Fruit fly (Drosophila melanogaster): ENCODE data around the gene CG10680.

CG10680 gene

dm6 chr2L:19936131-19936530 is 27.8 kb upstream of the CG10680 start (continued):
- TF ChIP-seq Sox102F (GFP tag; optimal IDR thresholded peaks at IDR 0.05) = peak; percentile 19

DNA sequence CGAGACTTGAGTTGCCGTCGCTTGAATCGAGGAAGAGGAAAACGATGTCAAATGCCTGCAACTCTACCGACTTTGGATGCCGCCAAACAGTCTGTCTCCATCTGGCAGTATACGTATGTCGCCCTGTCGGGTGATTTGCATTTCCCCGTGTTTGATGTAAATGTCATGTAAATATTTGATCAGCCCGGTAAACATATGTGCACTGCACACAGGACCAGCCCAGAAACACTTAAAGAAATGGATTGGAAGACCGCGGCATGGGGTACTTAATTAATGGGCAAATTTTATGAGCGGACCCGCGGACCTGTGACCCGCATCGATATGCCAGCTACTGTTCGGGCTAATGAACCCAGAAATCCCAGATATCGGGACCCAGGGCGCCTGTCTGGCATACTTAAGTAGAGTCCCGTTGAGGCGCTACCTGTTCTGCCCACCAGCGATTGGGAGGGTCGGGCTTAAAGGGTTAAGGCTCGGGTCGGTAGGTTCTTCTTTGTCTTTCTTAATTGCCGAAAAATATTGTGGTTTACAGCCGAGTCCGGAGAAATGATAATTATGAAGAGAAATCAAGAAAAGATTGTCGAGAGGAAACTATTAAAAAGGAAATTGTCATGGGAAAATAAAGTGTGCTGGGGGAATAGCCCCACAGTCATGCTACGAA is 26.0 kb upstream of the CG10680 start:
- peak; percentile 31 for TF ChIP-seq fkh (GFP tag; optimal IDR thresholded peaks at IDR 0.05)
- peak; percentile 19 for TF ChIP-seq Eip78C (GFP tag)
- no peak for TF ChIP-seq Ets96B (tag; optimal IDR thresholded peaks at IDR 0.05)
- TF ChIP-seq fd59A (GFP tag; optimal IDR thresholded peaks at IDR 0.05) = no peak

- TF ChIP-seq CG1621 (tag; optimal IDR thresholded peaks at IDR 0.05) = no peak
- peak; percentile 40 for TF ChIP-seq Eip78C (GFP tag)
- TF ChIP-seq net (GFP tag; optimal IDR thresholded peaks at IDR 0.05) = no peak
- TF ChIP-seq ss (GFP tag; optimal IDR thresholded peaks at IDR 0.05) = peak; percentile 22 to 90
- TF ChIP-seq topi (GFP tag; optimal IDR thresholded peaks at IDR 0.05) = no peak
- no peak for TF ChIP-seq Sox15 (GFP tag; optimal IDR thresholded peaks at IDR 0.05)
- TF ChIP-seq CG10669 (GFP tag; optimal IDR thresholded peaks at IDR 0.05) = no peak
Observed at dm6 chr2L:19940036-19940435, 23.9 kb upstream of the CG10680 start.

DNA sequence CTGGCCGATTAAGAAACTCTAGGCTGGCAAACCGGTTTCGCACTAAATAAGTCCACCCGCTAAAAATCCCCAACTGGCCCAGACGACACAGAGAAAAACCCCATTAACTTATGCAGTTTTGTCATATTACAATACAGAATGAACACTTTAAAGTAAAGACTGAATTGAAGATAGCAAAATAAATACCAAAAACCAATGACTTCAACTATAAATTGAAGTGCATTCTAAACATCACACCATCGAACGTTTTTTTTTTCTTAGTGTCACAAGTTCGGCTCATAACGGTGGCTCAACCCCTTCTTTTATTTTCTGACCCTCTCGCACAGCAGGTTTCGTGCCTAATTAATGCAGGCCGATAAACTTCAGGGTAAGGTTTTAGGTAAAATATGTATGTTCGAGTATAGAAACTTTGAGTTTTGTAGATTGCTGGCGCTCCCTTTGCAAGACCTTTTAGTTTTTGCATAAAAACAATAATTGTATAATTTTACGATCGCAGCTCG is 22.5 kb upstream of the CG10680 start:
- TF ChIP-seq CG31627 (GFP tag; optimal IDR thresholded peaks at IDR 0.05) = peak; percentile 86
- TF ChIP-seq OdsH (GFP tag; optimal IDR thresholded peaks at IDR 0.05) = peak; percentile 90
- peak; percentile 77 to 80 for TF ChIP-seq salr (GFP tag; optimal IDR thresholded peaks at IDR 0.05)
- peak; percentile 78 for TF ChIP-seq Smox (GFP tag; optimal IDR thresholded peaks at IDR 0.05)
- TF ChIP-seq Eip93F (GFP tag; optimal IDR thresholded peaks at IDR 0.05) = no peak
- peak; percentile 86 for TF ChIP-seq Sox102F (GFP tag; optimal IDR thresholded peaks at IDR 0.05)
- TF ChIP-seq CG11762 (GFP tag; optimal IDR thresholded peaks at IDR 0.05; ENCODE audit: insufficient read depth) = peak; percentile 80
- peak; percentile 67 for TF ChIP-seq CG16779 (tag; optimal IDR thresholded peaks at IDR 0.05)
- peak; percentile 64 for TF ChIP-seq Ets21C (GFP tag; optimal IDR thresholded peaks at IDR 0.05)
- TF ChIP-seq fd85E (GFP tag; optimal IDR thresholded peaks at IDR 0.05) = peak; percentile 3
- TF ChIP-seq Lpt (GFP tag; optimal IDR thresholded peaks at IDR 0.05) = peak; percentile 70
- peak; percentile 67 for TF ChIP-seq vri (GFP tag; optimal IDR thresholded peaks at IDR 0.05)
- peak; percentile 81 for TF ChIP-seq CG3032 (tag; optimal IDR thresholded peaks at IDR 0.05)
- TF ChIP-seq Hr38 (GFP tag; optimal IDR thresholded peaks at IDR 0.05) = no peak
- peak; percentile 32 for TF ChIP-seq cyc (GFP tag; optimal IDR thresholded peaks at IDR 0.05)
- TF ChIP-seq CG3919 (GFP tag; optimal IDR thresholded peaks at IDR 0.05) = peak; percentile 70
- peak; percentile 90 for TF ChIP-seq esn (GFP tag; optimal IDR thresholded peaks at IDR 0.05)
- peak; percentile 81 for TF ChIP-seq CG11294 (GFP tag; IDR thresholded peaks at IDR 0.05)
- peak; percentile 88 for TF ChIP-seq CG7368 (GFP tag; optimal IDR thresholded peaks at IDR 0.05)
- TF ChIP-seq CG6163 (GFP tag; IDR thresholded peaks at IDR 0.05) = peak; percentile 82
- peak; percentile 85 for TF ChIP-seq CG6808 (GFP tag; optimal IDR thresholded peaks at IDR 0.05)
- TF ChIP-seq Sox15 (GFP tag; optimal IDR thresholded peaks at IDR 0.05) = peak; percentile 85
- TF ChIP-seq CG8319 (GFP tag; optimal IDR thresholded peaks at IDR 0.05) = peak; percentile 87
- peak; percentile 88 for TF ChIP-seq Eip78C (GFP tag)
- peak; percentile 88 for TF ChIP-seq Eip75B (GFP tag; optimal IDR thresholded peaks at IDR 0.05)
- no peak for TF ChIP-seq CG9139 (GFP tag; optimal IDR thresholded peaks at IDR 0.05)
- TF ChIP-seq achi (GFP tag; optimal IDR thresholded peaks at IDR 0.05) = peak; percentile 90
- TF ChIP-seq svp (GFP tag) = peak; percentile 86
- peak; percentile 88 for TF ChIP-seq CG8632 (GFP tag; optimal IDR thresholded peaks at IDR 0.05)
- peak; percentile 87 for TF ChIP-seq CG10631 (GFP tag; optimal IDR thresholded peaks at IDR 0.05)
- TF ChIP-seq Ets96B (tag; optimal IDR thresholded peaks at IDR 0.05) = peak; percentile 86
- peak; percentile 62 for TF ChIP-seq CG4318 (GFP tag; optimal IDR thresholded peaks at IDR 0.05)
- TF ChIP-seq dsx (GFP tag; optimal IDR thresholded peaks at IDR 0.05; ENCODE audit: poor library complexity, severe bottlenecking) = peak; percentile 41
- no peak for TF ChIP-seq dac (GFP tag; optimal IDR thresholded peaks at IDR 0.05)
- TF ChIP-seq CG6854 (GFP tag; optimal IDR thresholded peaks at IDR 0.05) = peak; percentile 10
- TF ChIP-seq Met (GFP tag; optimal IDR thresholded peaks at IDR 0.05) = peak; percentile 89
- TF ChIP-seq CG1621 (tag; optimal IDR thresholded peaks at IDR 0.05) = peak; percentile 89
- TF ChIP-seq CG11902 (GFP tag; optimal IDR thresholded peaks at IDR 0.05) = peak; percentile 43
